Worm (Caenorhabditis elegans) whole organism, L2 larva: ENCODE measurements around the gene cyp-33C6.
A peak's percentile ranks its signal among the peaks of the same experiment; 100 is the strongest.
"Not testable (repeated sequence)": the region's sequence is repeated elsewhere in the genome, so short reads cannot be mapped to it uniquely, and the experiment has no call there.

Experiments used
- C34F6.9 ChIP-seq: fragments of 150-350 bp; optimal IDR thresholded peaks from 2 replicates; lab custom pipeline; 2014; ENCODE audit warnings: missing biosample characterization, missing genetic modification characterization
- F13H6.1 ChIP-seq: sonication (generic microtip); optimal IDR thresholded peaks from 2 replicates; lab custom pipeline; 2016; ENCODE audit warnings: missing genetic modification characterization, missing compliant biosample characterization
- R02D3.7 ChIP-seq: fragments of 150-350 bp; optimal IDR thresholded peaks from 2 replicates; lab custom pipeline; 2014; ENCODE audit warnings: missing biosample characterization, missing genetic modification characterization
- ZK546.5 ChIP-seq: sonication (generic microtip); optimal IDR thresholded peaks from 2 replicates; lab custom pipeline; 2017; ENCODE audit warnings: missing biosample characterization, missing genetic modification characterization
- blmp-1 ChIP-seq: sonication (generic microtip); optimal IDR thresholded peaks from 2 replicates; lab custom pipeline; 2017; ENCODE audit warnings: missing genetic modification characterization, mild to moderate bottlenecking, missing compliant biosample characterization, antibody characterized with exemption, moderate library complexity; ENCODE audit not compliant: insufficient read depth
- crh-2 ChIP-seq: sonication (generic microtip); optimal IDR thresholded peaks from 2 replicates; lab custom pipeline; 2017; ENCODE audit warnings: missing biosample characterization, missing genetic modification characterization
- dmd-4 ChIP-seq: sonication (generic microtip); optimal IDR thresholded peaks from 2 replicates; lab custom pipeline; 2017; ENCODE audit warnings: missing biosample characterization, missing genetic modification characterization
- elt-1 ChIP-seq: fragments of 150-350 bp; optimal IDR thresholded peaks from 2 replicates; lab custom pipeline; 2014; ENCODE audit warnings: missing biosample characterization, missing genetic modification characterization
- fos-1 ChIP-seq: fragments of 150-350 bp; optimal IDR thresholded peaks from 2 replicates; lab custom pipeline; 2014; ENCODE audit warnings: missing biosample characterization, missing genetic modification characterization
- gmeb-1 ChIP-seq: fragments of 150-350 bp; optimal IDR thresholded peaks from 2 replicates; lab custom pipeline; 2014; ENCODE audit warnings: missing biosample characterization, missing genetic modification characterization
- lin-11 ChIP-seq: fragments of 150-350 bp; sonication (generic microtip); optimal IDR thresholded peaks from 2 replicates; lab custom pipeline; 2014; ENCODE audit warnings: missing biosample characterization, missing genetic modification characterization, inconsistent platforms, mixed read lengths
- lin-13 ChIP-seq: fragments of 150-350 bp; optimal IDR thresholded peaks from 2 replicates; lab custom pipeline; 2014; ENCODE audit warnings: missing biosample characterization, missing genetic modification reagents, missing genetic modification characterization
- lin-39 ChIP-seq: fragments of 150-350 bp; optimal IDR thresholded peaks from 2 replicates; lab custom pipeline; 2014; ENCODE audit warnings: missing biosample characterization, missing genetic modification reagents, missing genetic modification characterization
- lsy-2 ChIP-seq, 2 experiments: fragments of 150-350 bp in 1 of 2; sonication (generic microtip) in 1 of 2; optimal IDR thresholded peaks; 2 replicates each; lab custom pipeline; 2014 to 2017; ENCODE audit warnings: missing biosample characterization in 2 of 2, missing genetic modification characterization in 2 of 2
- mab-5 ChIP-seq: fragments of 150-350 bp; optimal IDR thresholded peaks from 2 replicates; lab custom pipeline; 2014; ENCODE audit warnings: missing biosample characterization, missing genetic modification characterization
- mbf-1 ChIP-seq: sonication (generic microtip); optimal IDR thresholded peaks from 2 replicates; lab custom pipeline; 2017; ENCODE audit warnings: missing biosample characterization, missing genetic modification characterization
- nhr-10 ChIP-seq: sonication (generic microtip); optimal IDR thresholded peaks from 2 replicates; lab custom pipeline; 2017; ENCODE audit warnings: missing biosample characterization, missing genetic modification characterization
- nhr-12 ChIP-seq: fragments of 150-350 bp; optimal IDR thresholded peaks from 2 replicates; lab custom pipeline; 2014; ENCODE audit warnings: missing biosample characterization, missing genetic modification characterization
- nhr-129 ChIP-seq: fragments of 150-350 bp; optimal IDR thresholded peaks from 2 replicates; lab custom pipeline; 2014; ENCODE audit warnings: missing biosample characterization, missing genetic modification characterization
- nhr-23 ChIP-seq: fragments of 150-350 bp; optimal IDR thresholded peaks from 2 replicates; lab custom pipeline; 2014; ENCODE audit warnings: missing biosample characterization, missing genetic modification reagents, missing genetic modification characterization
- peb-1 ChIP-seq: fragments of 150-350 bp; optimal IDR thresholded peaks from 2 replicates; lab custom pipeline; 2014; ENCODE audit warnings: missing biosample characterization, missing genetic modification characterization
- skn-1 ChIP-seq: sonication (generic microtip); optimal IDR thresholded peaks from 2 replicates; lab custom pipeline; 2017; ENCODE audit warnings: missing biosample characterization, missing genetic modification characterization
- sma-3 ChIP-seq: sonication (generic microtip); optimal IDR thresholded peaks from 2 replicates; lab custom pipeline; 2016; ENCODE audit warnings: missing genetic modification reagents, missing genetic modification characterization, missing compliant biosample characterization
- sma-9 ChIP-seq, 2 experiments: fragments of 150-350 bp in 1 of 2; sonication (generic microtip) in 1 of 2; optimal IDR thresholded peaks; 2 replicates each; lab custom pipeline; 2014 to 2016; ENCODE audit warnings: missing genetic modification characterization in 2 of 2, mild to moderate bottlenecking in 1 of 2, missing biosample characterization in 1 of 2, missing compliant biosample characterization in 1 of 2, missing genetic modification reagents in 1 of 2, moderate library complexity in 1 of 2
- snpc-4 ChIP-seq: fragments of 150-350 bp; optimal IDR thresholded peaks from 2 replicates; lab custom pipeline; 2014; ENCODE audit warnings: missing biosample characterization, missing genetic modification characterization
- unc-39 ChIP-seq: fragments of 150-350 bp; optimal IDR thresholded peaks from 2 replicates; lab custom pipeline; 2014; ENCODE audit warnings: missing biosample characterization, missing genetic modification characterization
- unc-55 ChIP-seq: fragments of 150-350 bp; sonication (generic microtip); optimal IDR thresholded peaks from 3 replicates; lab custom pipeline; 2014; ENCODE audit warnings: missing biosample characterization, missing genetic modification reagents, missing genetic modification characterization
- unc-62 ChIP-seq: fragments of 150-350 bp; optimal IDR thresholded peaks from 2 replicates; lab custom pipeline; 2014; ENCODE audit warnings: missing biosample characterization, missing genetic modification reagents, missing genetic modification characterization
- zag-1 ChIP-seq: fragments of 150-350 bp; optimal IDR thresholded peaks from 2 replicates; lab custom pipeline; 2014; ENCODE audit warnings: missing biosample characterization, missing genetic modification characterization
- ztf-11 ChIP-seq: sonication (generic microtip); optimal IDR thresholded peaks from 2 replicates; lab custom pipeline; 2017; ENCODE audit warnings: missing biosample characterization, missing genetic modification characterization
- ztf-4 ChIP-seq: fragments of 150-350 bp; optimal IDR thresholded peaks from 2 replicates; lab custom pipeline; 2014; ENCODE audit warnings: missing biosample characterization, missing genetic modification characterization

Gene cyp-33C6

DNA sequence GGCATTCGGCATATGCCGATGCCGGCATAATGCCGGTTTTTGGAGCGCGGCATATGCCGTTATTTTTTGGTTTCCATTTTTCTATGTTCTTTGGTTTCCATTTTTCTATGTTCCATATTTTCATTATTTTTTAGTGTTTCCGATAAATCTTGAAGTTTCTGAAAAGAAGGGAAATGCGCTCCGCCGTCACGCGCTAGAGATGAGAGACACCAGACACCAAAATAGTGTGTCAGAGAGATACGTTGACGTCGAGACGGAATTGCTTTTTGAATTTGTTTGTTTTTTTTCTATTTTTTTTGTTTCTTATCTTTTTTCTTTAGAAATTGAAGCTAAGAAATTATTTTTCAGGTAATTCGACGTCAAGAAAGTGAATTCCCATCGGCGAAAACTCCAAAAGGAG is 6.0 kb upstream of the cyp-33C6 start, which contains the start of gene F41B5.1:
Gene F41B5.1 (plus strand): TSS at position 343 of the 400 bp plus-strand sequence.
- not testable (repeated sequence) for TF ChIP-seq unc-62; nhr-10; mab-5 (tag; lab: Kevin White, UChicago)

DNA sequence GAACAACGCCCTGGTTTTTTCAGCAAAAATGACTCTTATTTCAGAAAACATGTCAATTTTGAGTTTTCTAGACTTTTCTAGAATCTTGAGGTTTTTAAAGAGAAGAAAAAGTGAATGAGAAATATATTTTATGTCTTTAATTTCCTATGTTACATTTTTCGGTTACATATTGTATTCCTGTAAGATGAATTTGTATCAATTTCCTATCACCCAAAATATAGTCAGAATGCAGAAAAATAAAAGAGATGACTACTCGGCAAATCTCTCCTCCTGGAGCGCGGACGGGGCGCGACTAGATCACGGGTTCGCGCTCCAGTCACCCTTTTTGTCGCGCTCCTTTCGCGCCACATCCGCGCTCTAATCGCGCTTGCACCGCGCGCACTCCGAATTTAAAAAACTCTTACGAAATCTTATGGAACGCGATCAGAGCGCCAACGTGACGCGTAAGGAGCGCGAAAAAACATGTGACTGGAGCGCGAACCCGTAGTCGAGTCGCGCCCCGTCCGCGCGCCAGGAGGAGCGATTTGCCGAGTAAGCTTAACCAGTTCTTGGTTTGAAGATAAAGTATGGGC is 5.4 kb upstream of the cyp-33C6 start, which contains the start of gene str-253:
Gene str-253 (minus strand): TSS at position 51 of the 572 bp plus-strand sequence.
- TF ChIP-seq lin-11 (tag; lab: Kevin White, UChicago) (no peak), elt-1 (tag; lab: Kevin White, UChicago) (no peak), unc-62 (no peak), lin-39 (tag; lab: Kevin White, UChicago) (no peak), ztf-11 (no peak), C34F6.9 (tag; lab: Kevin White, UChicago) (no peak), unc-39 (tag; lab: Kevin White, UChicago) (no peak), snpc-4 (tag; lab: Kevin White, UChicago) (no peak), skn-1 (tag; lab: Kevin White, UChicago) (no peak)

DNA sequence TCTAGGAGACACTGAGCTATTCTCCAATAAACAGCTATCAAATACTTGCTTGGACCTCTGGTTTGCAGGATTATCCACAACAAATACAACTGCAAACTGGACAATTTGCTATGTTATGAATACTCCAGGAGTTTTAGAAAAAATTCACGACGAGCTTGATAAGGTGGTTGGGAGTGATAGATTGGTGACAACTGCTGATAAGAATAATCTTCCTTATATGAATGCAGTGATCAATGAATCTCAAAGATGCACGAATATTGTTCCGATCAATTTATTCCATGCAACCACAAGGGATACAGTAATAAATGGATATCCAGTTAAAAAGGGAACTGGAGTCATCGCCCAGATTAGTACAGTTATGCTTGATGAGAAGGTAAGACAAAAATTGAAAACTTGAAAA is 2.6 kb upstream of the cyp-33C6 start:
- TF ChIP-seq unc-55 (GFP tag; lab: Kevin White, UChicago) = no peak
- no peak for TF ChIP-seq unc-62
- TF ChIP-seq nhr-23 (tag; lab: Kevin White, UChicago) = no peak
- TF ChIP-seq C34F6.9 (tag; lab: Kevin White, UChicago) = no peak
- TF ChIP-seq ztf-4 = no peak
- TF ChIP-seq fos-1 (tag; lab: Kevin White, UChicago) = peak; percentile 11
- TF ChIP-seq lin-11 (tag; lab: Kevin White, UChicago) = no peak

DNA sequence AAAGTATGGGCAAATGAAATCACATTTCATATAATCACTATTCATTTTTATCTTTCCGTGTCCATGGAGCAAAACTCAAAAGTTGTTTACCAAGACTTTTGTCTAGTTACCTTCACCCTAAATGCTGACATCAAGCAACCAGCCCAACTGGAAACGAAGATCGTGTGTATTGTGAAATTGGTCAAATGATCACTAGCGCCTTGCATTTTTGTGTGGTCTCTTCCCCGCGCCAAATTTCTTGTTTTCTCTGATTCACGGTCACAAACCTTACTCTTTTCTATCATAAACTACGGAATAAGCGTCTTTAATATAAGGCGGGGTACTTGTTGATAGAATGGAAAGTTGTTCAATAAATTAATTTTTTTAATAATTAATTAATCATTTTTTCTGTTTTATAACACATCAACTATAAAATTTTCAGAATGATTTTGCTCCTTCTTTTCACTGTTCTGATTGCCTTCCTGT is 948 bp upstream of the cyp-33C6 start, which contains the start of gene cyp-33C7:
Gene cyp-33C7 (plus strand): TSS at position 415 of the 465 bp plus-strand sequence.
- TF ChIP-seq nhr-129 (tag; lab: Kevin White, UChicago) (peak; percentile 59), C34F6.9 (tag; lab: Kevin White, UChicago) (peak; percentile 17), sma-9 (GFP tag; optimal IDR thresholded peaks at IDR 0.05; lab: Kevin White, UChicago) (peak; percentile 64), sma-9 (tag; optimal IDR thresholded peaks at IDR 0.05; lab: Kevin White, UChicago) (no peak), crh-2 (peak; percentile 46), skn-1 (tag; lab: Kevin White, UChicago) (peak; percentile 10), snpc-4 (tag; lab: Kevin White, UChicago) (no peak), fos-1 (tag; lab: Kevin White, UChicago) (peak; percentile 81), lin-13 (GFP tag; lab: Kevin White, UChicago) (no peak), gmeb-1 (tag; lab: Kevin White, UChicago) (peak; percentile 35), nhr-12 (tag; lab: Kevin White, UChicago) (no peak), peb-1 (tag; lab: Kevin White, UChicago) (no peak)

DNA sequence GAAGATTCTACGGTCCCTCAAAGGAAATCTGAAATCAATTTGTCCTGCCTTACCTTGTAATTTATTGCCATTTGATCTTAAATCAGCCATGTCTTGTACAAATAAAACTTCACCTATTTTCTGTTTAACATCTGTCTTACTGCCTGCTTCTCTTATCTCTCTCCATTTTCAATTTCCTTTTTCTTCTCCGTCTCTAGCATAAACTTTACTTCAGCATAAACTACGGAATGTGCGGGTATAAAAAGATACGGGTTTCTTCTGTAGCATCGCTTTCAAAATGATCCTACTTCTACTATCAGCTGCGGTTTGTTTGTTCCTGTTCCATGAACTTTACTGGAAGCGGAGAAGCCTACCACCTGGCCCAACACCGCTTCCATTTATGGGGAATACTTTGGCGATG is 4.5 kb downstream of the cyp-33C6 start, which contains the start of gene cyp-33C5:
Gene cyp-33C5 (plus strand): TSS at position 254 of the 400 bp plus-strand sequence.
- TF ChIP-seq nhr-23 (tag; lab: Kevin White, UChicago) = no peak
- no peak for TF ChIP-seq R02D3.7 (tag; lab: Kevin White, UChicago)
- no peak for TF ChIP-seq lin-11 (tag; lab: Kevin White, UChicago)
- no peak for TF ChIP-seq dmd-4 (tag; lab: Kevin White, UChicago)
- TF ChIP-seq unc-55 (GFP tag; lab: Kevin White, UChicago) = peak; percentile 2
- TF ChIP-seq lsy-2 (tag; optimal IDR thresholded peaks at IDR 0.05; lab: Kevin White, UChicago) = no peak
- TF ChIP-seq fos-1 (tag; lab: Kevin White, UChicago) = peak; percentile 44
- peak; percentile 26 for TF ChIP-seq nhr-129 (tag; lab: Kevin White, UChicago)
- peak; percentile 74 for TF ChIP-seq sma-9 (GFP tag; optimal IDR thresholded peaks at IDR 0.05; lab: Kevin White, UChicago)
- no peak for TF ChIP-seq sma-9 (tag; optimal IDR thresholded peaks at IDR 0.05; lab: Kevin White, UChicago)
- no peak for TF ChIP-seq zag-1 (tag; lab: Kevin White, UChicago)
- peak; percentile 5 for TF ChIP-seq sma-3
- peak; percentile 28 for TF ChIP-seq gmeb-1 (tag; lab: Kevin White, UChicago)
- TF ChIP-seq, all 48 proteins: peak for 6

DNA sequence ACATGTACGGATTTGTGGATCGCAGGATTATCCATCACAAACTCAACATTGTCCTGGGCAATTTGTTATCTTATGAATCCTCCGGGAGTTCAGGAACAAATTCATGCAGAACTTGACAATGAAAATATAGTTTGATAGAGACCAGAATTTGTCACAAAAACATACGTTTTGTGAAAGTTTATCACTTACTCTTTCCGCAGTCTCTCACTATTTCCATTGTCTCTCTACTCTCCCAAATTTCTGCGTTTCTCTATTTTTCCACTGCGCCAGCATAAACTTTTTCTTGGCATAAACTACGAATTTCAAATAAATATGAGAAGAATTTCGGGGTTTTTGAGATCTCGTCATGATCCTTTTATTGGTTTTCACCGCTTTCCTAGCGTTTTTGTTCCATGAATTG is 6.6 kb downstream of the cyp-33C6 start, which contains the start of gene cyp-33C3:
Gene cyp-33C3 (plus strand): TSS at position 149 of the 400 bp plus-strand sequence.
- TF ChIP-seq R02D3.7 (tag; lab: Kevin White, UChicago) (no peak), blmp-1 (tag; lab: Kevin White, UChicago) (no peak), ZK546.5 (tag; lab: Kevin White, UChicago) (no peak), C34F6.9 (tag; lab: Kevin White, UChicago) (no peak), mbf-1 (tag; lab: Kevin White, UChicago) (no peak), skn-1 (tag; lab: Kevin White, UChicago) (no peak), F13H6.1 (tag; lab: Kevin White, UChicago) (no peak)
